Worm (Caenorhabditis elegans) whole organism, L2 larva: ENCODE results near the gene Y56A3A.31.

Experiments used
- ZK546.5 ChIP-seq: sonication (generic microtip); optimal IDR thresholded peaks from 2 replicates; lab custom pipeline; 2017; ENCODE audit warnings: missing biosample characterization, missing genetic modification characterization
- alr-1 ChIP-seq: fragments of 150-350 bp; optimal IDR thresholded peaks from 2 replicates; lab custom pipeline; 2014; ENCODE audit warnings: missing biosample characterization, missing genetic modification characterization
- ama-1 ChIP-seq: fragments of 150-350 bp; optimal IDR thresholded peaks from 2 replicates; lab custom pipeline; 2018; ENCODE audit warnings: inconsistent platforms
- ceh-16 ChIP-seq: fragments of 150-350 bp; optimal IDR thresholded peaks from 2 replicates; lab custom pipeline; 2014; ENCODE audit warnings: missing biosample characterization, missing genetic modification characterization
- ceh-82 ChIP-seq: fragments of 150-350 bp; optimal IDR thresholded peaks from 2 replicates; lab custom pipeline; 2014; ENCODE audit warnings: missing biosample characterization, missing genetic modification characterization
- crh-2 ChIP-seq: sonication (generic microtip); optimal IDR thresholded peaks from 2 replicates; lab custom pipeline; 2017; ENCODE audit warnings: missing biosample characterization, missing genetic modification characterization
- elt-3 ChIP-seq: sonication (generic microtip); optimal IDR thresholded peaks from 2 replicates; lab custom pipeline; 2017; ENCODE audit warnings: missing biosample characterization, missing genetic modification characterization
- mdl-1 ChIP-seq, 2 experiments: fragments of 150-350 bp in 1 of 2; sonication (generic microtip) in 1 of 2; optimal IDR thresholded peaks; 2 replicates each; lab custom pipeline; 2017; ENCODE audit warnings: missing biosample characterization in 2 of 2, missing genetic modification characterization in 2 of 2
- nhr-129 ChIP-seq: fragments of 150-350 bp; optimal IDR thresholded peaks from 2 replicates; lab custom pipeline; 2014; ENCODE audit warnings: missing biosample characterization, missing genetic modification characterization
- sem-4 ChIP-seq: fragments of 150-350 bp; optimal IDR thresholded peaks from 2 replicates; lab custom pipeline; 2014; ENCODE audit warnings: missing biosample characterization, missing genetic modification reagents, missing genetic modification characterization
- unc-39 ChIP-seq: fragments of 150-350 bp; optimal IDR thresholded peaks from 2 replicates; lab custom pipeline; 2014; ENCODE audit warnings: missing biosample characterization, missing genetic modification characterization
- zag-1 ChIP-seq: fragments of 150-350 bp; optimal IDR thresholded peaks from 2 replicates; lab custom pipeline; 2014; ENCODE audit warnings: missing biosample characterization, missing genetic modification characterization
- ztf-11 ChIP-seq: sonication (generic microtip); optimal IDR thresholded peaks from 2 replicates; lab custom pipeline; 2017; ENCODE audit warnings: missing biosample characterization, missing genetic modification characterization
- ztf-4 ChIP-seq: fragments of 150-350 bp; optimal IDR thresholded peaks from 2 replicates; lab custom pipeline; 2014; ENCODE audit warnings: missing biosample characterization, missing genetic modification characterization

- TF ChIP-seq ceh-82 (tag; lab: Kevin White, UChicago) (no peak), ZK546.5 (tag; lab: Kevin White, UChicago) (no peak), ztf-11 (tag; lab: Kevin White, UChicago) (no peak), elt-3 (tag; lab: Kevin White, UChicago) (no peak), zag-1 (tag; lab: Kevin White, UChicago) (no peak), ama-1 (no peak), ceh-16 (tag; lab: Kevin White, UChicago) (no peak), unc-39 (tag; lab: Kevin White, UChicago) (no peak), nhr-129 (tag; lab: Kevin White, UChicago) (no peak), mdl-1 (tag; optimal IDR thresholded peaks at IDR 0.05; lab: Kevin White, UChicago) (no peak), sem-4 (tag; lab: Kevin White, UChicago) (no peak), alr-1 (tag; lab: Kevin White, UChicago) (no peak), ztf-4 (tag; lab: Kevin White, UChicago) (no peak), crh-2 (tag; lab: Kevin White, UChicago) (no peak)
Measured at ce11 chrIII:11973996-11974395, 281 bp upstream of the Y56A3A.31 start, which contains the start of gene ung-1.
